Worm (Caenorhabditis elegans): Measurements from ENCODE around the gene dhhc-4.

DNA sequence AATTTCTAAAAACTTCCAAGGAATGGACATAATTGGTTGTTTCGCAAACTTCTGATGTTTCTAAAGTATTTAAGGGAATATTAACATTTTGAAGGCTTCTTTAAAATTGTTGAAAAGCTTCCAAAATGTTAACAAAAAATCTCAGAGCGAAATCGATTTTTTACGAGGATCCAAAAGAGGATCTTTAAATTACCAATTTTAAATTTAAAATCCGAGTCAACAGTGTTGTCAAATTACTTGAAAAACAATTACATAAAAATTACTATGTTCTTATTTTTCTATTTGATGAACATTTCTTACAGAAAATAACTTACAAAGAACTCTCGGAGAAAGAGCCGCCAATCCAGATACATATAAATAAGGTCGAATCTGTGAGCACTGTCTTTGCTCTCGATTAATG lies 9.4 kb upstream of the dhhc-4 start, which contains the start of gene ZK757.10:
- TF ChIP-seq unc-39 (tag; optimal IDR thresholded peaks at IDR 0.05) (no peak), nhr-25 (tag; optimal IDR thresholded peaks at IDR 0.05) (no peak), nhr-76 (tag; optimal IDR thresholded peaks at IDR 0.05) (no peak), hmg-11 (tag; optimal IDR thresholded peaks at IDR 0.05) (no peak), mdl-1 (tag; optimal IDR thresholded peaks at IDR 0.05) (no peak), aly-2 (tag; optimal IDR thresholded peaks at IDR 0.05) (no peak), ztf-11 (tag; optimal IDR thresholded peaks at IDR 0.05) (no peak), daf-12 (tag; optimal IDR thresholded peaks at IDR 0.05) (no peak), ceh-9 (tag; optimal IDR thresholded peaks at IDR 0.05) (no peak), fkh-10 (GFP tag; optimal IDR thresholded peaks at IDR 0.05) (no peak)

Measured in whole organism, L3 larva.